Worm (Caenorhabditis elegans) whole organism, L4/young adult: Measurements from ENCODE around the gene spo-11.

Source experiments
- W03F9.2 ChIP-seq: fragments of 150-350 bp; optimal IDR thresholded peaks from 2 replicates; lab custom pipeline; 2014; ENCODE audit warnings: missing biosample characterization, missing genetic modification characterization
- dao-5 ChIP-seq: sonication (generic microtip); optimal IDR thresholded peaks from 2 replicates; lab custom pipeline; 2016; ENCODE audit warnings: missing genotype, missing genetic modification characterization, moderate library complexity, missing compliant biosample characterization
- him-1 ChIP-seq: sonication (generic microtip); optimal IDR thresholded peaks from 2 replicates; lab custom pipeline; 2016; ENCODE audit warnings: missing genotype, missing genetic modification reagents, missing genetic modification characterization, missing compliant biosample characterization

- TF ChIP-seq W03F9.2 (no peak), dao-5 (tag; lab: Kevin White, UChicago) (no peak), him-1 (tag; lab: Kevin White, UChicago) (no peak)
Measured at ce11 chrIV:11126028-11126427, 1.4 kb upstream of the spo-11 start.
